Fruit fly (Drosophila melanogaster) whole organism, prepupa: Measurements from ENCODE around the gene CG15414.
A peak's percentile ranks its signal among the peaks of the same experiment; 100 is the strongest.

ENCODE experiments used
- Blimp-1 ChIP-seq: fragments of 200-800 bp; sonication (Bioruptor generic); optimal IDR thresholded peaks from 3 replicates; lab custom pipeline; 2017; ENCODE audit warnings: missing biosample characterization, missing genetic modification characterization, mild to moderate bottlenecking, moderate library complexity, missing genetic modification reagents
- CG10631 ChIP-seq: fragments of 200-800 bp; sonication (Bioruptor generic); optimal IDR thresholded peaks from 2 replicates; lab custom pipeline; 2016; ENCODE audit warnings: missing biosample characterization, missing genetic modification characterization
- CG10669 ChIP-seq: fragments of 200-800 bp; sonication (Bioruptor generic); optimal IDR thresholded peaks from 3 replicates; lab custom pipeline; 2018; ENCODE audit warnings: missing biosample characterization, mild to moderate bottlenecking, missing genetic modification characterization, moderate library complexity
- CG11294 ChIP-seq: fragments of 200-800 bp; sonication (Bioruptor generic); IDR thresholded peaks from 2 replicates; pipeline ENCODE4 v1.3.6; 2022; ENCODE audit warnings: missing biosample characterization, missing genetic modification characterization
- CG11902 ChIP-seq: fragments of 200-800 bp; sonication (Bioruptor generic); optimal IDR thresholded peaks from 3 replicates; lab custom pipeline; 2016; ENCODE audit warnings: missing biosample characterization, missing genetic modification characterization
- CG15336 ChIP-seq: fragments of 200-800 bp; sonication (Bioruptor generic); IDR thresholded peaks from 2 replicates; pipeline ENCODE4 v1.3.6; 2022; ENCODE audit warnings: missing biosample characterization, missing genetic modification characterization
- CG16779 ChIP-seq: fragments of 200-800 bp; sonication (Bioruptor generic); optimal IDR thresholded peaks from 3 replicates; lab custom pipeline; 2017; ENCODE audit warnings: missing biosample characterization, mild to moderate bottlenecking, missing genetic modification characterization
- CG3032 ChIP-seq: fragments of 200-800 bp; optimal IDR thresholded peaks from 2 replicates; lab custom pipeline; 2019; ENCODE audit warnings: missing biosample characterization, mild to moderate bottlenecking, missing genetic modification characterization, moderate library complexity
- CG31627 ChIP-seq: fragments of 200-800 bp; sonication (Bioruptor generic); optimal IDR thresholded peaks from 3 replicates; lab custom pipeline; 2016; ENCODE audit warnings: missing biosample characterization, missing genetic modification characterization
- CG32006 ChIP-seq: fragments of 200-800 bp; sonication (Bioruptor generic); optimal IDR thresholded peaks from 3 replicates; lab custom pipeline; 2017; ENCODE audit warnings: missing biosample characterization, mild to moderate bottlenecking, missing genetic modification characterization
- CG34406 ChIP-seq: fragments of 200-800 bp; sonication (Bioruptor generic); optimal IDR thresholded peaks from 3 replicates; lab custom pipeline; 2016; ENCODE audit warnings: missing biosample characterization, missing genetic modification characterization
- CG3919 ChIP-seq: fragments of 200-800 bp; sonication (Bioruptor generic); optimal IDR thresholded peaks from 3 replicates; lab custom pipeline; 2016; ENCODE audit warnings: missing biosample characterization, missing genetic modification characterization
- CG4318 ChIP-seq: fragments of 200-800 bp; sonication (Bioruptor generic); optimal IDR thresholded peaks from 3 replicates; lab custom pipeline; 2017; ENCODE audit warnings: missing biosample characterization, mild to moderate bottlenecking, missing genetic modification characterization
- CG6163 ChIP-seq: fragments of 200-800 bp; sonication (Bioruptor generic); IDR thresholded peaks from 3 replicates; pipeline ENCODE4 v1.3.6; 2022; ENCODE audit warnings: missing biosample characterization, missing genetic modification characterization
- CG6276 ChIP-seq: fragments of 200-800 bp; sonication (Bioruptor generic); optimal IDR thresholded peaks from 2 replicates; lab custom pipeline; 2017; ENCODE audit warnings: missing biosample characterization, mild to moderate bottlenecking, missing genetic modification characterization
- CG6792 ChIP-seq: fragments of 200-800 bp; sonication (Bioruptor generic); optimal IDR thresholded peaks from 3 replicates; lab custom pipeline; 2016; ENCODE audit warnings: missing biosample characterization, missing genetic modification characterization
- CG6808 ChIP-seq: fragments of 200-800 bp; sonication (Bioruptor generic); optimal IDR thresholded peaks from 3 replicates; lab custom pipeline; 2017; ENCODE audit warnings: missing biosample characterization, missing genetic modification characterization, mild to moderate bottlenecking, moderate library complexity, missing genetic modification reagents
- CG6854 ChIP-seq: fragments of 200-800 bp; sonication (Bioruptor generic); optimal IDR thresholded peaks from 2 replicates; lab custom pipeline; 2017; ENCODE audit warnings: missing biosample characterization, mild to moderate bottlenecking, missing genetic modification characterization
- CG7368 ChIP-seq: fragments of 200-800 bp; sonication (Bioruptor generic); optimal IDR thresholded peaks from 3 replicates; lab custom pipeline; 2016; ENCODE audit warnings: missing biosample characterization, missing genetic modification characterization
- CG8119 ChIP-seq: fragments of 200-800 bp; sonication (Bioruptor generic); IDR thresholded peaks from 3 replicates; pipeline ENCODE4 v1.3.6; 2022; ENCODE audit warnings: missing biosample characterization, missing genetic modification characterization
- CG8319 ChIP-seq: fragments of 200-800 bp; sonication (Bioruptor generic); optimal IDR thresholded peaks from 3 replicates; lab custom pipeline; 2016; ENCODE audit warnings: missing biosample characterization, missing genetic modification characterization
- CG8632 ChIP-seq: fragments of 200-800 bp; sonication (Bioruptor generic); optimal IDR thresholded peaks from 3 replicates; lab custom pipeline; 2016; ENCODE audit warnings: missing biosample characterization, missing genetic modification characterization
- Eip75B ChIP-seq: fragments of 200-800 bp; sonication (Bioruptor generic); optimal IDR thresholded peaks from 3 replicates; lab custom pipeline; 2016; ENCODE audit warnings: missing biosample characterization, missing genetic modification characterization
- Eip78C ChIP-seq: fragments of 200-800 bp; sonication (Bioruptor generic); peaks from one replicate; lab custom pipeline; 2016; ENCODE audit warnings: missing biosample characterization, missing genetic modification characterization
- Ets21C ChIP-seq: fragments of 200-800 bp; sonication (Bioruptor generic); optimal IDR thresholded peaks from 3 replicates; lab custom pipeline; 2016; ENCODE audit warnings: missing biosample characterization, missing genetic modification characterization
- Ets96B ChIP-seq: fragments of 200-800 bp; optimal IDR thresholded peaks from 2 replicates; lab custom pipeline; 2019; ENCODE audit warnings: missing biosample characterization, mild to moderate bottlenecking, missing genetic modification characterization, moderate library complexity
- Hr38 ChIP-seq: sonication (Bioruptor generic); optimal IDR thresholded peaks from 2 replicates; lab custom pipeline; 2016; ENCODE audit warnings: missing biosample characterization, missing genetic modification characterization
- Hr39 ChIP-seq: fragments of 200-800 bp; sonication (Bioruptor generic); optimal IDR thresholded peaks from 2 replicates; lab custom pipeline; 2016; ENCODE audit warnings: missing biosample characterization, missing genetic modification characterization
- Hr4 ChIP-seq: fragments of 200-800 bp; sonication (Bioruptor generic); optimal IDR thresholded peaks from 3 replicates; lab custom pipeline; 2016; ENCODE audit warnings: missing biosample characterization, missing genetic modification characterization
- Lpt ChIP-seq: fragments of 200-800 bp; sonication (Bioruptor generic); optimal IDR thresholded peaks from 3 replicates; lab custom pipeline; 2016; ENCODE audit warnings: missing biosample characterization, missing genetic modification characterization
- Met ChIP-seq: fragments of 200-800 bp; sonication (Bioruptor generic); optimal IDR thresholded peaks from 3 replicates; lab custom pipeline; 2016; ENCODE audit warnings: missing biosample characterization, missing genetic modification characterization
- OdsH ChIP-seq: fragments of 200-800 bp; sonication (Bioruptor generic); optimal IDR thresholded peaks from 3 replicates; lab custom pipeline; 2016; ENCODE audit warnings: missing biosample characterization, missing genetic modification characterization
- Smox ChIP-seq: fragments of 200-800 bp; sonication (Bioruptor generic); optimal IDR thresholded peaks from 3 replicates; lab custom pipeline; 2016; ENCODE audit warnings: missing biosample characterization, missing genetic modification characterization
- Sox102F ChIP-seq: fragments of 200-800 bp; sonication (Bioruptor generic); optimal IDR thresholded peaks from 2 replicates; lab custom pipeline; 2016; ENCODE audit warnings: missing biosample characterization, mild to moderate bottlenecking, missing genetic modification characterization
- Sox14 ChIP-seq: fragments of 200-800 bp; sonication (Bioruptor generic); optimal IDR thresholded peaks from 3 replicates; lab custom pipeline; 2016; ENCODE audit warnings: missing biosample characterization, missing genetic modification characterization
- achi ChIP-seq: fragments of 200-800 bp; sonication (Bioruptor generic); optimal IDR thresholded peaks from 3 replicates; lab custom pipeline; 2016; ENCODE audit warnings: missing biosample characterization, missing genetic modification characterization
- acj6 ChIP-seq: fragments of 200-800 bp; sonication (Bioruptor generic); optimal IDR thresholded peaks from 3 replicates; lab custom pipeline; 2016; ENCODE audit warnings: missing biosample characterization, missing genetic modification characterization
- cyc ChIP-seq: fragments of 200-800 bp; sonication (Bioruptor generic); optimal IDR thresholded peaks from 3 replicates; lab custom pipeline; 2016; ENCODE audit warnings: missing biosample characterization, missing genetic modification characterization
- dac ChIP-seq: fragments of 200-800 bp; sonication (Bioruptor generic); optimal IDR thresholded peaks from 2 replicates; lab custom pipeline; 2017; ENCODE audit warnings: missing biosample characterization, mild to moderate bottlenecking, missing genetic modification characterization
- eg ChIP-seq: fragments of 200-800 bp; sonication (Bioruptor generic); IDR thresholded peaks from 3 replicates; pipeline ENCODE4 v1.3.6; 2022; ENCODE audit warnings: missing biosample characterization, missing genetic modification characterization
- esn ChIP-seq: fragments of 200-800 bp; sonication (Bioruptor generic); optimal IDR thresholded peaks from 2 replicates; lab custom pipeline; 2016; ENCODE audit warnings: missing biosample characterization, mild to moderate bottlenecking, missing genetic modification characterization, moderate library complexity
- fd59A ChIP-seq: fragments of 200-800 bp; sonication (Bioruptor generic); optimal IDR thresholded peaks from 2 replicates; lab custom pipeline; 2017; ENCODE audit warnings: missing biosample characterization, mild to moderate bottlenecking, missing genetic modification characterization, missing genetic modification reagents
- fd85E ChIP-seq: fragments of 200-800 bp; sonication (Bioruptor generic); optimal IDR thresholded peaks from 3 replicates; lab custom pipeline; 2016; ENCODE audit warnings: missing biosample characterization, missing genetic modification characterization
- fkh ChIP-seq: fragments of 200-800 bp; sonication (Bioruptor generic); optimal IDR thresholded peaks from 3 replicates; lab custom pipeline; 2017; ENCODE audit warnings: missing biosample characterization, mild to moderate bottlenecking, missing genetic modification characterization, moderate library complexity
- lz ChIP-seq: fragments of 200-800 bp; sonication (Bioruptor generic); optimal IDR thresholded peaks from 3 replicates; lab custom pipeline; 2016; ENCODE audit warnings: missing biosample characterization, missing genetic modification characterization
- net ChIP-seq: fragments of 200-800 bp; sonication (Bioruptor generic); optimal IDR thresholded peaks from 3 replicates; lab custom pipeline; 2016; ENCODE audit warnings: missing biosample characterization, missing genetic modification characterization
- pdm3 ChIP-seq: fragments of 200-800 bp; sonication (Bioruptor generic); optimal IDR thresholded peaks from 3 replicates; lab custom pipeline; 2016; ENCODE audit warnings: missing biosample characterization, missing genetic modification characterization
- salr ChIP-seq, 2 experiments: fragments of 200-800 bp; sonication (Bioruptor generic); optimal IDR thresholded peaks; 3 replicates each; lab custom pipeline; 2016 to 2018; ENCODE audit warnings: missing biosample characterization in 2 of 2, missing genetic modification characterization in 2 of 2, mild to moderate bottlenecking in 1 of 2
- spab ChIP-seq: fragments of 200-800 bp; sonication (Bioruptor generic); optimal IDR thresholded peaks from 2 replicates; lab custom pipeline; 2017; ENCODE audit warnings: missing biosample characterization, mild to moderate bottlenecking, missing genetic modification characterization, missing genetic modification reagents
- svp ChIP-seq: fragments of 200-800 bp; sonication (Bioruptor generic); peaks from one replicate; lab custom pipeline; 2016; ENCODE audit warnings: missing biosample characterization, missing genetic modification characterization
- vri ChIP-seq: fragments of 200-800 bp; sonication (Bioruptor generic); optimal IDR thresholded peaks from 3 replicates; lab custom pipeline; 2016; ENCODE audit warnings: missing biosample characterization, mild to moderate bottlenecking, missing genetic modification characterization

The CG15414 gene

DNA sequence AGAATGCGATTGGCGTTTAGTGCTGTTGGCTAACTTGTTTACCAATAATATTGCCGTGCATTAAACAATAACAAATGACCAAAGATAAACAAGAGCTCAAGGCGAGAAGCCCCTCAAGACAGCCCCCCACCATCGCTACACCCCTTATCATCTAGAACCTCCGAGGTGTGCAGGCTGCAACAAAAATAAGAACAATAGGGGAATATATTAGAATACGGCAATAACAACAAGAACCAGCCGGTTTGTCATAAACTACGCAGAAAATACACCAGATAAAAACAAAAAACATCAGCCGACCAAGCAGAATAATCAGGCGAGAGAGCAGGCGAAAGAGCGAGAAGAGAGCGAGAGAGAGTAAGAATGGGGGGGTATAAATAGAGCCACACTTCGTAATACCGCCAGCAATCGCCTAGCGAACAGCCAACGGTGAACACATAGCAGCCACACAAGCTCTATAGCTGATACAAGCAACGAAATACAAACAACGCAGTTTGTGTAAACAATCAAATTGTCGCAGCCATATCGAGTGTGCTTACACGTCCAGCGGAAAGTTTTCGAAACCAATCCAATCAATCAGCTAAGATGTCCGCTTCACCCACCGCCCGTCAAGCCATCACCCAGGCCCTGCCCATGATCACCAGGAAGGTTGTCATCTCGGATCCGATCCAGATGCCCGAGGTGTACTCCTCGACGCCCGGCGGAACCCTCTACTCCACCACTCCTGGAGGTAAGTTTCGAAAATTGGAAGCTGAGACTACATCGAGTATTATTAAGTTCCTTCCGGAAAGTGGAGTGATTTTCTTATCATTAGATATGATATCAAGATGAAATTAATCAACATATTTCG lies 12.6 kb downstream of the CG15414 start, which contains the start of gene Thor:
Gene Thor, plus strand, starts transcription at position 401 of the 847 bp plus-strand sequence.
- TF ChIP-seq CG32006 (GFP tag; lab: Kevin White, UChicago): no peak
- TF ChIP-seq CG3919: peak; percentile 49
- TF ChIP-seq CG6808 (GFP tag; lab: Kevin White, UChicago): peak; percentile 44
- peak; percentile 79 for TF ChIP-seq vri (GFP tag; lab: Kevin White, UChicago)
- TF ChIP-seq CG6854 (GFP tag; lab: Kevin White, UChicago): peak; percentile 30
- TF ChIP-seq salr (GFP tag; optimal IDR thresholded peaks at IDR 0.05; lab: Kevin White, UChicago): peak in 1 of 2 experiments; percentile 8
- TF ChIP-seq CG4318: no peak
- TF ChIP-seq Ets21C (GFP tag; lab: Kevin White, UChicago): no peak
- no peak for TF ChIP-seq CG10631 (GFP tag; lab: Kevin White, UChicago)
- TF ChIP-seq fkh (GFP tag; lab: Kevin White, UChicago): peak; percentile 98
- TF ChIP-seq eg (GFP tag; lab: Robert Waterston, UW): peak; percentile 71; the same call in 2 of the 3 replicates
- peak; percentile 66 for TF ChIP-seq CG6163
- TF ChIP-seq Hr4 (GFP tag; lab: Kevin White, UChicago): no peak
- peak; percentile 24 for TF ChIP-seq CG8319 (GFP tag; lab: Kevin White, UChicago)
- TF ChIP-seq spab (GFP tag; lab: Kevin White, UChicago): no peak
- TF ChIP-seq Hr38: no peak
- no peak for TF ChIP-seq Blimp-1 (GFP tag; lab: Kevin White, UChicago)
- TF ChIP-seq fd59A (GFP tag; lab: Kevin White, UChicago): no peak
- TF ChIP-seq OdsH (GFP tag; lab: Kevin White, UChicago): no peak
- TF ChIP-seq esn (GFP tag; lab: Kevin White, UChicago): peak; percentile 46
- TF ChIP-seq Smox (GFP tag; lab: Kevin White, UChicago): no peak
- TF ChIP-seq Eip78C (GFP tag; lab: Kevin White, UChicago): peak; percentile 79
- TF ChIP-seq dac (GFP tag; lab: Kevin White, UChicago): no peak
- TF ChIP-seq Ets96B: no peak
- TF ChIP-seq Hr39 (GFP tag; lab: Kevin White, UChicago): no peak
- TF ChIP-seq CG6792 (GFP tag; lab: Kevin White, UChicago): peak; percentile 39
- peak; percentile 79 for TF ChIP-seq svp (GFP tag; lab: Kevin White, UChicago)
- peak; percentile 45 for TF ChIP-seq net
- peak; percentile 62 for TF ChIP-seq CG16779 (tag; lab: Kevin White, UChicago)
- TF ChIP-seq CG8119: peak; percentile 47; the same call in 2 of the 3 replicates
- no peak for TF ChIP-seq lz (GFP tag; lab: Kevin White, UChicago)
- no peak for TF ChIP-seq pdm3 (GFP tag; lab: Kevin White, UChicago)
- peak; percentile 11 for TF ChIP-seq Sox14
- no peak for TF ChIP-seq CG31627
- peak; percentile 38 for TF ChIP-seq fd85E (GFP tag; lab: Kevin White, UChicago)
- TF ChIP-seq CG6276 (GFP tag; lab: Kevin White, UChicago): peak; percentile 1
- TF ChIP-seq CG3032 (tag; lab: Kevin White, UChicago): no peak
- peak; percentile 34 for TF ChIP-seq CG7368 (GFP tag; lab: Kevin White, UChicago)
- no peak for TF ChIP-seq Lpt (GFP tag; lab: Kevin White, UChicago)
- no peak for TF ChIP-seq CG11902 (GFP tag; lab: Kevin White, UChicago)
- no peak for TF ChIP-seq CG10669
- TF ChIP-seq Eip75B: peak; percentile 26
- TF ChIP-seq Sox102F (GFP tag; lab: Kevin White, UChicago): peak; percentile 49
- TF ChIP-seq cyc (GFP tag; lab: Kevin White, UChicago): no peak
- no peak for TF ChIP-seq acj6 (GFP tag; lab: Kevin White, UChicago)
- no peak for TF ChIP-seq CG34406 (GFP tag; lab: Kevin White, UChicago)
- no peak for TF ChIP-seq CG8632 (GFP tag; lab: Kevin White, UChicago)
- peak; percentile 10; the same call in 1 of the 2 replicates for TF ChIP-seq CG11294
- peak; percentile 17 for TF ChIP-seq Met (GFP tag; lab: Kevin White, UChicago)
- peak; percentile 46 for TF ChIP-seq CG15336 (GFP tag; lab: Robert Waterston, UW)
- TF ChIP-seq achi (GFP tag; lab: Kevin White, UChicago): no peak
